Worm (Caenorhabditis elegans) whole organism, L1 larva: ENCODE data around the gene mfn-1.

Experiments used
- C04F5.9 ChIP-seq: sonication (generic microtip); optimal IDR thresholded peaks from 2 replicates; lab custom pipeline; 2016; ENCODE audit warnings: missing genetic modification characterization, missing compliant biosample characterization
- C34B4.2 ChIP-seq: sonication (generic microtip); optimal IDR thresholded peaks from 2 replicates; lab custom pipeline; 2017; ENCODE audit warnings: mild to moderate bottlenecking, missing genetic modification characterization, missing compliant biosample characterization
- F16B12.6 ChIP-seq: fragments of 150-350 bp; optimal IDR thresholded peaks from 2 replicates; lab custom pipeline; 2014; ENCODE audit warnings: missing biosample characterization, missing genetic modification characterization
- aha-1 ChIP-seq: fragments of 150-350 bp; optimal IDR thresholded peaks from 2 replicates; lab custom pipeline; 2014; ENCODE audit warnings: missing biosample characterization, missing genetic modification characterization
- aly-2 ChIP-seq: fragments of 150-350 bp; optimal IDR thresholded peaks from 2 replicates; lab custom pipeline; 2014; ENCODE audit warnings: missing biosample characterization, missing genetic modification characterization
- ama-1 ChIP-seq: fragments of 150-350 bp; optimal IDR thresholded peaks from 2 replicates; lab custom pipeline; 2014
- blmp-1 ChIP-seq: fragments of 150-350 bp; optimal IDR thresholded peaks from 2 replicates; lab custom pipeline; 2014; ENCODE audit warnings: missing biosample characterization, missing genetic modification characterization
- ceh-88 ChIP-seq: fragments of 200-800 bp; sonication (Bioruptor generic); IDR thresholded peaks from 2 replicates; pipeline ENCODE4 v1.3.6; 2022; ENCODE audit warnings: missing genetic modification characterization, missing compliant biosample characterization
- ceh-90 ChIP-seq: sonication (generic microtip); optimal IDR thresholded peaks from 2 replicates; lab custom pipeline; 2016; ENCODE audit warnings: missing genetic modification characterization, missing compliant biosample characterization
- ces-1 ChIP-seq: fragments of 150-350 bp; optimal IDR thresholded peaks from 2 replicates; lab custom pipeline; 2014; ENCODE audit warnings: missing biosample characterization, missing genetic modification reagents, missing genetic modification characterization
- dpl-1 ChIP-seq, 3 experiments: fragments of 150-350 bp in 2 of 3; sonication (generic microtip) in 1 of 3; optimal IDR thresholded peaks; 2 replicates each; lab custom pipeline; 2014 to 2017; ENCODE audit warnings: missing biosample characterization in 3 of 3, missing genetic modification characterization in 3 of 3, missing genetic modification reagents in 3 of 3
- dsc-1 ChIP-seq: sonication (generic microtip); optimal IDR thresholded peaks from 2 replicates; lab custom pipeline; 2016; ENCODE audit warnings: mild to moderate bottlenecking, missing genetic modification characterization, missing compliant biosample characterization
- egl-27 ChIP-seq, 2 experiments: fragments of 150-350 bp in 1 of 2; sonication (generic microtip); optimal IDR thresholded peaks; 3 replicates each; lab custom pipeline; 2017 to 2018; ENCODE audit warnings: missing biosample characterization in 2 of 2, missing genetic modification characterization in 2 of 2, missing genetic modification reagents in 2 of 2
- elt-3 ChIP-seq, 6 experiments: fragments of 150-350 bp in 1 of 6; sonication (generic microtip); optimal IDR thresholded peaks; 2 replicates each; lab custom pipeline; 2017 to 2018; ENCODE audit warnings: missing biosample characterization in 6 of 6, missing genetic modification characterization in 6 of 6, inconsistent platforms in 1 of 6
- fkh-10 ChIP-seq: sonication (generic microtip); optimal IDR thresholded peaks from 2 replicates; lab custom pipeline; 2017; ENCODE audit warnings: missing biosample characterization, missing genetic modification reagents, missing genetic modification characterization
- fkh-8 ChIP-seq: sonication (generic microtip); optimal IDR thresholded peaks from 2 replicates; lab custom pipeline; 2016; ENCODE audit warnings: mild to moderate bottlenecking, missing genetic modification characterization, missing compliant biosample characterization
- fos-1 ChIP-seq: fragments of 150-350 bp; optimal IDR thresholded peaks from 2 replicates; lab custom pipeline; 2014; ENCODE audit warnings: missing biosample characterization, missing genetic modification characterization
- hlh-17 ChIP-seq: fragments of 200-800 bp; sonication (Bioruptor generic); optimal IDR thresholded peaks from 2 replicates; lab custom pipeline; 2018; ENCODE audit warnings: missing genetic modification characterization, mild to moderate bottlenecking, missing compliant biosample characterization, moderate library complexity, borderline replicate concordance
- isw-1 ChIP-seq: fragments of 200-800 bp; sonication (Bioruptor generic); IDR thresholded peaks from 2 replicates; pipeline ENCODE4 v1.3.6; 2022; ENCODE audit warnings: missing genetic modification characterization, missing compliant biosample characterization
- jun-1 ChIP-seq: fragments of 150-350 bp; optimal IDR thresholded peaks from 2 replicates; lab custom pipeline; 2014; ENCODE audit warnings: missing biosample characterization, missing genetic modification reagents, missing genetic modification characterization
- lin-13 ChIP-seq: fragments of 150-350 bp; optimal IDR thresholded peaks from 2 replicates; lab custom pipeline; 2014; ENCODE audit warnings: missing biosample characterization, missing genetic modification reagents, missing genetic modification characterization
- lin-14 ChIP-seq: fragments of 200-800 bp; sonication (Bioruptor generic); optimal IDR thresholded peaks from 2 replicates; lab custom pipeline; 2018; ENCODE audit warnings: mild to moderate bottlenecking, missing genetic modification characterization, moderate library complexity, missing compliant biosample characterization
- lin-15B ChIP-seq: fragments of 150-350 bp; sonication (generic microtip); optimal IDR thresholded peaks from 3 replicates; lab custom pipeline; 2014; ENCODE audit warnings: missing biosample characterization, missing genetic modification characterization
- lin-35 ChIP-seq, 2 experiments: fragments of 150-350 bp; optimal IDR thresholded peaks; 2 replicates each; lab custom pipeline; 2014; ENCODE audit warnings: missing biosample characterization in 2 of 2, missing genetic modification characterization in 2 of 2, missing genetic modification reagents in 2 of 2
- lir-3 ChIP-seq: sonication (generic microtip); optimal IDR thresholded peaks from 2 replicates; lab custom pipeline; 2016; ENCODE audit warnings: mild to moderate bottlenecking, missing genetic modification characterization, moderate library complexity, missing compliant biosample characterization; ENCODE audit not compliant: poor library complexity
- lsy-2 ChIP-seq, 2 experiments: fragments of 150-350 bp; optimal IDR thresholded peaks; 2 replicates each; lab custom pipeline; 2014; ENCODE audit warnings: missing biosample characterization in 2 of 2, missing genetic modification characterization in 2 of 2
- mef-2 ChIP-seq: fragments of 150-350 bp; optimal IDR thresholded peaks from 2 replicates; lab custom pipeline; 2014; ENCODE audit warnings: missing biosample characterization, missing genetic modification characterization
- nhr-11 ChIP-seq: fragments of 150-350 bp; optimal IDR thresholded peaks from 2 replicates; lab custom pipeline; 2014; ENCODE audit warnings: missing biosample characterization, missing genetic modification characterization
- nhr-19 ChIP-seq: fragments of 200-800 bp; sonication (Bioruptor generic); conservative IDR thresholded peaks from 2 replicates; pipeline ENCODE4 v1.3.6; 2022; ENCODE audit warnings: missing genetic modification characterization, missing compliant biosample characterization
- nhr-20 ChIP-seq: sonication (generic microtip); optimal IDR thresholded peaks from 2 replicates; lab custom pipeline; 2016; ENCODE audit warnings: mild to moderate bottlenecking, missing genetic modification characterization, missing compliant biosample characterization
- nhr-28 ChIP-seq: fragments of 150-350 bp; optimal IDR thresholded peaks from 2 replicates; lab custom pipeline; 2014; ENCODE audit warnings: missing biosample characterization, missing genetic modification characterization
- nhr-47 ChIP-seq: sonication (generic microtip); optimal IDR thresholded peaks from 2 replicates; lab custom pipeline; 2016; ENCODE audit warnings: mild to moderate bottlenecking, missing genetic modification characterization, moderate library complexity, missing compliant biosample characterization
- nhr-71 ChIP-seq: sonication (generic microtip); optimal IDR thresholded peaks from 2 replicates; lab custom pipeline; 2016; ENCODE audit warnings: mild to moderate bottlenecking, missing genetic modification characterization, moderate library complexity, missing compliant biosample characterization
- nhr-76 ChIP-seq: sonication (generic microtip); optimal IDR thresholded peaks from 2 replicates; lab custom pipeline; 2017; ENCODE audit warnings: missing biosample characterization, missing genetic modification characterization
- nhr-84 ChIP-seq: sonication (generic microtip); optimal IDR thresholded peaks from 2 replicates; lab custom pipeline; 2017; ENCODE audit warnings: missing biosample characterization, missing genetic modification characterization
- nhr-85 ChIP-seq: sonication (generic microtip); peaks from one replicate; lab custom pipeline; 2016; ENCODE audit warnings: missing genetic modification characterization, inconsistent platforms, missing compliant biosample characterization
- pax-3 ChIP-seq: fragments of 200-800 bp; sonication (Bioruptor generic); optimal IDR thresholded peaks from 2 replicates; lab custom pipeline; 2018; ENCODE audit warnings: mild to moderate bottlenecking, missing genetic modification characterization, moderate library complexity, missing compliant biosample characterization
- pqm-1 ChIP-seq: sonication (generic microtip); optimal IDR thresholded peaks from 3 replicates; lab custom pipeline; 2017; ENCODE audit warnings: missing biosample characterization, missing genetic modification characterization
- rnt-1 ChIP-seq: sonication (generic microtip); optimal IDR thresholded peaks from 2 replicates; lab custom pipeline; 2016; ENCODE audit warnings: mild to moderate bottlenecking, missing genetic modification characterization, moderate library complexity, missing compliant biosample characterization
- snu-23 ChIP-seq: sonication (generic microtip); optimal IDR thresholded peaks from 2 replicates; lab custom pipeline; 2016; ENCODE audit warnings: missing genetic modification characterization, missing compliant biosample characterization
- sox-4 ChIP-seq: sonication (generic microtip); optimal IDR thresholded peaks from 2 replicates; lab custom pipeline; 2016; ENCODE audit warnings: missing genetic modification characterization, missing compliant biosample characterization
- sptf-1 ChIP-seq: fragments of 150-350 bp; optimal IDR thresholded peaks from 2 replicates; lab custom pipeline; 2014; ENCODE audit warnings: missing biosample characterization, missing genetic modification characterization
- tbx-2 ChIP-seq: sonication (generic microtip); optimal IDR thresholded peaks from 2 replicates; lab custom pipeline; 2016; ENCODE audit warnings: missing genetic modification characterization, missing compliant biosample characterization
- unc-130 ChIP-seq: fragments of 150-350 bp; optimal IDR thresholded peaks from 2 replicates; lab custom pipeline; 2017; ENCODE audit warnings: missing biosample characterization, missing genetic modification characterization, inconsistent platforms
- unc-62 ChIP-seq: fragments of 150-350 bp; optimal IDR thresholded peaks from 2 replicates; lab custom pipeline; 2014; ENCODE audit warnings: missing biosample characterization, missing genetic modification reagents, missing genetic modification characterization
- unc-98 ChIP-seq: fragments of 200-800 bp; sonication (Bioruptor generic); IDR thresholded peaks from 2 replicates; pipeline ENCODE4 v1.3.6; 2022; ENCODE audit warnings: missing genetic modification characterization, missing compliant biosample characterization
- vab-15 ChIP-seq: sonication (generic microtip); optimal IDR thresholded peaks from 2 replicates; lab custom pipeline; 2017; ENCODE audit warnings: missing genotype, mild to moderate bottlenecking, missing genetic modification characterization, missing compliant biosample characterization
- xbp-1 ChIP-seq: sonication (generic microtip); optimal IDR thresholded peaks from 2 replicates; lab custom pipeline; 2016; ENCODE audit warnings: missing genetic modification characterization, missing compliant biosample characterization
- zip-4 ChIP-seq: fragments of 200-800 bp; sonication (Bioruptor generic); optimal IDR thresholded peaks from 2 replicates; lab custom pipeline; 2018; ENCODE audit warnings: mild to moderate bottlenecking, missing genetic modification characterization, moderate library complexity, missing compliant biosample characterization
- ztf-4 ChIP-seq: fragments of 150-350 bp; optimal IDR thresholded peaks from 2 replicates; lab custom pipeline; 2014; ENCODE audit warnings: missing biosample characterization, missing genetic modification characterization

mfn-1 gene

DNA sequence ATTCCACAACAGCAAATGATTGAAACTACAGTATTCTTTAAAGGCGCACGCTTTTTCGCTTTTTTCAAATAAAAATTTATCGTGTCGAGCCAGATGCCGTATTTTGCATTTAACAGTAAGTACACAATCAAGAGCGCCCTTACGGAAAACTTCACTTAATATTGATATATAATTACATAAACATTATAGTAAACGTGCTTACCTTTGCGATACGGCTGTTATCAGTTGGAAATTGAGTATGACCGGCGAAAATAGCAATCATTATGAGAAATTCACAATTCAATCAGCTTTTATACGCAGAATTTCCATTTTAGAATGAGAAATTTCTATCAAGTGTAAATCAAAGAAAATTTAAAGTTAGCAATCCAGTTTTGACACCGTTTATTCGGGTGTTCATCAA, 28.4 kb upstream of the mfn-1 start, which contains the start of gene B0334.20:
B0334.20 (minus strand) TSS at position 262 of the 400 bp plus-strand sequence.
- TF ChIP-seq isw-1 (no peak), nhr-11 (tag; lab: Kevin White, UChicago) (no peak), sptf-1 (no peak), unc-130 (tag; lab: Kevin White, UChicago) (no peak), egl-27 (tag; optimal IDR thresholded peaks at IDR 0.05; lab: Kevin White, UChicago) (no peak), sox-4 (tag; lab: Kevin White, UChicago) (no peak), nhr-76 (tag; lab: Kevin White, UChicago) (no peak), nhr-84 (no peak), nhr-85 (tag; lab: Kevin White, UChicago) (no peak), nhr-47 (tag; lab: Kevin White, UChicago) (no peak), mef-2 (tag; lab: Kevin White, UChicago) (no peak), fkh-10 (GFP tag; lab: Kevin White, UChicago) (no peak), elt-3 (tag; optimal IDR thresholded peaks at IDR 0.05; lab: Kevin White, UChicago) (no peak), unc-98 (GFP tag; lab: Robert Waterston, UW) (no peak)
- TF ChIP-seq, all 84 proteins: peak for 0

DNA sequence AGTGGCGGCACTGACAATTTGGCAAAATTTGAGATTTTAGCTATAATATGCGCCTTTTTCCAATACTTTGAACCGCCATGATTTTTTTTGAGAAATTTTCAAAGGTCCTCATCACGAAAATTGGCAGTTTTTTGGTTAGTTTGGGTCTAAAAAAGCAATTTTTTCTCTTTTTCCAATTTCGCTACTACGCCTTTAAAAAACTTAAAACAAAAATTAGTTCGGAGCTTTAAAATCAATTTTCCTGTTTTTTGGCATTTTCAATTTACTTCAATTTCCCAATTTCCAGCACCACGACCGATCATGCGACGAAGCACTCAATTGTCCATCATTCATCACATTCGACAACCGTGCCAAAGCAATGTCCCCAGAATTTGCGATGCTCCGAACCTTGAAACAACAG, 25.5 kb upstream of the mfn-1 start, which contains the start of gene B0334.5:
B0334.5 (plus strand) TSS at position 301 of the 400 bp plus-strand sequence.
- no peak for TF ChIP-seq nhr-11 (tag; lab: Kevin White, UChicago)
- TF ChIP-seq dpl-1 (GFP tag; optimal IDR thresholded peaks at IDR 0.05; lab: Kevin White, UChicago) = no peak
- no peak for TF ChIP-seq lin-13
- TF ChIP-seq hlh-17 = no peak
- no peak for TF ChIP-seq lir-3
- no peak for TF ChIP-seq lsy-2 (tag; optimal IDR thresholded peaks at IDR 0.05; lab: Kevin White, UChicago)
- TF ChIP-seq ces-1 (GFP tag; lab: Kevin White, UChicago) = no peak
- TF ChIP-seq nhr-47 (tag; lab: Kevin White, UChicago) = no peak
- no peak for TF ChIP-seq pax-3 (tag; lab: Kevin White, UChicago)
- no peak for TF ChIP-seq elt-3 (tag; optimal IDR thresholded peaks at IDR 0.05; lab: Kevin White, UChicago)
- TF ChIP-seq aly-2 = no peak
- TF ChIP-seq snu-23 = no peak
- TF ChIP-seq unc-62 = no peak
- no peak for TF ChIP-seq C04F5.9 (tag; lab: Kevin White, UChicago)

DNA sequence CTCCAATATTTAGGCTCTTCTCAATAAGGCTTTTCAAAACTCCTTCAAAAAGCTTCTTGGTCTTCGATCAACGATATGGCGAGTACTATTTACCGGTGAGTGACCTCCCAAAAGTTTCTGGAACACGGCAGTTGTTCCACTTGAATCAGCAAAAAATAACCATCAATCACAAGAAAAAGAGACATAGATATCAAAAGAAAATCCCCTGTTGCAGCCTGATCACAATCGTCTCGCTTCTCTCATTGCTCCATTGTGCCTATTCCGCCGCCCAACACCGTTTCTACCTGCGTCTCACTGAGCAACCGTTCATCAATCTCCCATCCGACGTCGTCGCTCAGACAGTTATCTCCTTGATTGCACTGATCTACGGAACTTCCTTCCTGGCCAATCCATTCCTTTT, 25.0 kb upstream of the mfn-1 start, which contains the start of gene emc-5:
emc-5 (plus strand) TSS at position 14 of the 400 bp plus-strand sequence.
- TF ChIP-seq nhr-47 (tag; lab: Kevin White, UChicago) (no peak), lir-3 (peak; percentile 14), aly-2 (no peak), nhr-84 (no peak), ama-1 (lab: Kevin White, UChicago) (no peak), jun-1 (tag; lab: Kevin White, UChicago) (no peak), nhr-20 (tag; lab: Kevin White, UChicago) (no peak), vab-15 (tag; lab: Kevin White, UChicago) (no peak), F16B12.6 (tag; lab: Kevin White, UChicago) (no peak), blmp-1 (tag; lab: Kevin White, UChicago) (no peak), pqm-1 (tag; lab: Kevin White, UChicago) (no peak), aha-1 (tag; lab: Kevin White, UChicago) (no peak), fkh-8 (tag; lab: Kevin White, UChicago) (no peak), ceh-90 (tag; lab: Kevin White, UChicago) (no peak), zip-4 (GFP tag; lab: Kevin White, UChicago) (no peak), ztf-4 (tag; lab: Kevin White, UChicago) (no peak), lin-35 (GFP tag; optimal IDR thresholded peaks at IDR 0.05; lab: Kevin White, UChicago) (no peak), xbp-1 (tag; lab: Kevin White, UChicago) (no peak), ceh-88 (GFP tag; lab: Robert Waterston, UW) (no peak), dsc-1 (tag; lab: Kevin White, UChicago) (no peak), nhr-85 (tag; lab: Kevin White, UChicago) (no peak), nhr-19 (GFP tag; lab: Robert Waterston, UW) (peak; percentile 31), hlh-17 (no peak), lin-15B (tag; lab: Kevin White, UChicago) (no peak), nhr-71 (tag; lab: Kevin White, UChicago) (peak; percentile 47), rnt-1 (tag; lab: Kevin White, UChicago) (peak; percentile 75), nhr-28 (tag; lab: Kevin White, UChicago) (no peak), tbx-2 (tag; lab: Kevin White, UChicago) (no peak), lin-14 (GFP tag; lab: Kevin White, UChicago) (peak; percentile 45), lsy-2 (tag; optimal IDR thresholded peaks at IDR 0.05; lab: Kevin White, UChicago) (peak in 1 of 2 experiments; percentile 42), C34B4.2 (tag; lab: Kevin White, UChicago) (no peak), fos-1 (tag; lab: Kevin White, UChicago) (no peak)
